Worm (Caenorhabditis elegans): Measurements from ENCODE around the gene ZK1320.2.

ZK1320.2 gene

ce11 chrII:9614728-9615127 lies 44.1 kb downstream of the ZK1320.2 start, which contains the start of gene hlh-6:
Gene hlh-6 (minus strand): TSS chrII:9614828.
- TF ChIP-seq ceh-19 (GFP tag; optimal IDR thresholded peaks at IDR 0.05), result no peak
- TF ChIP-seq rnt-1 (tag; optimal IDR thresholded peaks at IDR 0.05), result no peak
- TF ChIP-seq F13H6.1 (tag; optimal IDR thresholded peaks at IDR 0.05), result no peak
- TF ChIP-seq pqm-1 (tag; optimal IDR thresholded peaks at IDR 0.05), result no peak
- TF ChIP-seq lin-11 (tag; optimal IDR thresholded peaks at IDR 0.05), result no peak
- TF ChIP-seq tbx-7 (tag; optimal IDR thresholded peaks at IDR 0.05), result no peak
- TF ChIP-seq madf-2 (tag; optimal IDR thresholded peaks at IDR 0.05), result no peak
- no peak for TF ChIP-seq che-1 (tag; optimal IDR thresholded peaks at IDR 0.05)
- no peak for TF ChIP-seq fax-1 (tag; optimal IDR thresholded peaks at IDR 0.05)

DNA sequence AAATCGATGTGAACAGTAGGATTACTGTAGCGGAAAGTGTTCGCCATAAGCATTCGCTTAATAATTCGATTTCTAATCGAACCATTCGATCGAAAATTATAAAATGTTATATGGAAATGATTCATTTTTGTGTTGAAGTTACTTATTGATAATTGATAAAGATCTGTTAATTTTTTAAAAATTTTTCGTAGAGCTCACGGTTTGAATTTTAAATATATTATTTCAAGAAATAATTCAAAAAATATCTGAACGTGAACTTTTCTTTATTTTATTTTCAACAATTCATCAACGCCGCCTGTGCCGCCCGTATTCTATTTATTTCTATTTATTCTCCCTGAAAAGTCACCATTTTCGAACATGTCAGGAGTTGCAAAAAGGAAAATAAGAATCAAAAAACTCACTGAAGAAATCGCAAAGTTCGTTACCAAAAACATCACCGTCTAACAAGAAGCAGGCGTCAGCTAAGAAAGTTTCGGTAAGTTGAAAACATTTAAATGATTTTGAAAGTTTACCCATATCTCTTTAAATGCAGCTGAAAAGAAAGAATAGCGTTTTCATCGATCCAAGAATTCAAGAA lies 47.4 kb downstream of the ZK1320.2 start, which contains the start of the genes T15H9.5 and T15H9.4:
Gene T15H9.5 (minus strand): TSS at position 101 of the 577 bp plus-strand sequence.
Gene T15H9.4 (plus strand): TSS at position 527 of the 577 bp plus-strand sequence.
- no peak for TF ChIP-seq che-1 (tag; optimal IDR thresholded peaks at IDR 0.05)
- no peak for TF ChIP-seq ceh-6 (GFP tag; optimal IDR thresholded peaks at IDR 0.05)

ce11 chrII:9609296-9609695 lies 49.5 kb downstream of the ZK1320.2 start, which contains the start of gene pap-2:
Gene pap-2 (minus strand): TSS chrII:9609396.
- TF ChIP-seq che-1 (tag; optimal IDR thresholded peaks at IDR 0.05) (no peak), fkh-10 (GFP tag; optimal IDR thresholded peaks at IDR 0.05) (no peak), pag-3 (tag; optimal IDR thresholded peaks at IDR 0.05; ENCODE audit: borderline replicate concordance) (no peak), elt-4 (tag; optimal IDR thresholded peaks at IDR 0.05) (no peak), hlh-30 (tag; optimal IDR thresholded peaks at IDR 0.05; ENCODE audit: insufficient read depth) (no peak), eyg-1 (tag; optimal IDR thresholded peaks at IDR 0.05) (no peak), nhr-232 (tag; optimal IDR thresholded peaks at IDR 0.05) (no peak), fax-1 (tag; optimal IDR thresholded peaks at IDR 0.05) (no peak), K02D7.2 (tag; optimal IDR thresholded peaks at IDR 0.05) (no peak), ceh-31 (tag; optimal IDR thresholded peaks at IDR 0.05) (no peak), nhr-11 (tag; optimal IDR thresholded peaks at IDR 0.05) (no peak), syd-9 (tag; optimal IDR thresholded peaks at IDR 0.05) (no peak), ceh-48 (tag; optimal IDR thresholded peaks at IDR 0.05) (no peak), C08G9.2 (tag; optimal IDR thresholded peaks at IDR 0.05) (no peak)
